Fruit fly (Drosophila melanogaster) whole organism, embryonic: ENCODE measurements around the gene GluRIIE.
A peak's percentile ranks its signal among the peaks of the same experiment; 100 is the strongest.

Experiments used
- Ada2b ChIP-seq: fragments of 200-800 bp; sonication (Bioruptor generic); IDR thresholded peaks from 2 replicates; pipeline ENCODE4 v1.3.6; 2022; ENCODE audit warnings: missing biosample characterization, missing genetic modification characterization
- Aef1 ChIP-seq: fragments of 200-800 bp; sonication (Bioruptor generic); IDR thresholded peaks from 3 replicates; pipeline ENCODE4 v1.3.6; 2022; ENCODE audit warnings: missing biosample characterization, missing genetic modification characterization
- CG10209 ChIP-seq: fragments of 200-800 bp; sonication (Bioruptor generic); optimal IDR thresholded peaks from 3 replicates; lab custom pipeline; 2017; ENCODE audit warnings: missing biosample characterization, mild to moderate bottlenecking, missing genetic modification characterization, missing genetic modification reagents
- CG11093 ChIP-seq: fragments of 200-800 bp; sonication (Bioruptor generic); IDR thresholded peaks from 3 replicates; pipeline ENCODE4 v1.3.6; 2022; ENCODE audit warnings: missing biosample characterization, missing genetic modification characterization
- CG11456 ChIP-seq: fragments of 200-800 bp; sonication (Bioruptor generic); IDR thresholded peaks from 3 replicates; pipeline ENCODE4 v1.3.6; 2022; ENCODE audit warnings: missing biosample characterization, missing genetic modification characterization
- CG12071 ChIP-seq: fragments of 200-800 bp; sonication (Bioruptor generic); optimal IDR thresholded peaks from 3 replicates; lab custom pipeline; 2018; ENCODE audit warnings: missing biosample characterization, mild to moderate bottlenecking, missing genetic modification characterization
- CG12942 ChIP-seq: fragments of 200-800 bp; sonication (Bioruptor generic); optimal IDR thresholded peaks from 3 replicates; lab custom pipeline; 2016; ENCODE audit warnings: missing biosample characterization, missing genetic modification characterization
- CG13296 ChIP-seq: fragments of 200-800 bp; sonication (Bioruptor generic); optimal IDR thresholded peaks from 3 replicates; lab custom pipeline; 2018; ENCODE audit warnings: missing biosample characterization, mild to moderate bottlenecking, missing genetic modification characterization
- CG17802 ChIP-seq: fragments of 200-800 bp; sonication (Bioruptor generic); optimal IDR thresholded peaks from 2 replicates; lab custom pipeline; 2018; ENCODE audit warnings: missing biosample characterization, mild to moderate bottlenecking, missing genetic modification characterization, moderate library complexity
- CG2199 ChIP-seq: fragments of 200-800 bp; sonication (Bioruptor generic); IDR thresholded peaks from 3 replicates; pipeline ENCODE4 v1.3.6; 2022; ENCODE audit warnings: missing biosample characterization, missing genetic modification characterization
- CG30403 ChIP-seq: fragments of 200-800 bp; sonication (Bioruptor generic); optimal IDR thresholded peaks from 3 replicates; lab custom pipeline; 2016; ENCODE audit warnings: missing biosample characterization, missing genetic modification characterization
- CG31441 ChIP-seq: fragments of 200-800 bp; sonication (Bioruptor generic); IDR thresholded peaks from 2 replicates; pipeline ENCODE4 v1.3.6; 2022; ENCODE audit warnings: missing biosample characterization, missing genetic modification characterization
- CG4820 ChIP-seq: fragments of 200-800 bp; sonication (Bioruptor generic); optimal IDR thresholded peaks from 3 replicates; lab custom pipeline; 2016; ENCODE audit warnings: missing biosample characterization, missing genetic modification characterization
- CG9437 ChIP-seq: fragments of 200-800 bp; sonication (Bioruptor generic); optimal IDR thresholded peaks from 2 replicates; lab custom pipeline; 2018; ENCODE audit warnings: missing biosample characterization, mild to moderate bottlenecking, missing genetic modification characterization
- CkIIα-i1 ChIP-seq: fragments of 200-800 bp; sonication (Bioruptor generic); IDR thresholded peaks from 2 replicates; pipeline ENCODE4 v1.3.6; 2022; ENCODE audit warnings: missing biosample characterization, missing genetic modification characterization
- Dref ChIP-seq: fragments of 200-800 bp; sonication (Bioruptor generic); IDR thresholded peaks from 2 replicates; pipeline ENCODE4 v1.3.6; 2022; ENCODE audit warnings: missing biosample characterization, missing genetic modification characterization
- E2f1 ChIP-seq: fragments of 200-800 bp; sonication (Bioruptor generic); IDR thresholded peaks from 2 replicates; pipeline ENCODE4 v1.3.6; 2022; ENCODE audit warnings: missing biosample characterization, missing genetic modification characterization
- E2f2 ChIP-seq: fragments of 200-800 bp; sonication (Bioruptor generic); IDR thresholded peaks from 2 replicates; pipeline ENCODE4 v1.3.6; 2022; ENCODE audit warnings: missing biosample characterization, missing genetic modification characterization
- ERR ChIP-seq: fragments of 200-800 bp; sonication (Bioruptor generic); optimal IDR thresholded peaks from 2 replicates; lab custom pipeline; 2016; ENCODE audit warnings: missing biosample characterization, missing genetic modification characterization
- Fer3 ChIP-seq: fragments of 200-800 bp; sonication (Bioruptor generic); optimal IDR thresholded peaks from 2 replicates; lab custom pipeline; 2018; ENCODE audit warnings: missing biosample characterization, mild to moderate bottlenecking, missing genetic modification characterization, moderate library complexity
- Hr51 ChIP-seq, 2 experiments: fragments of 200-800 bp; sonication (Bioruptor generic); optimal IDR thresholded peaks; 2 replicates in 1 of 2; 3 replicates in 1 of 2; lab custom pipeline; 2016 to 2018; ENCODE audit warnings: missing biosample characterization in 2 of 2, missing genetic modification characterization in 2 of 2, mild to moderate bottlenecking in 1 of 2, moderate library complexity in 1 of 2
- Hsf ChIP-seq: fragments of 200-800 bp; sonication (Bioruptor generic); optimal IDR thresholded peaks from 3 replicates; lab custom pipeline; 2016; ENCODE audit warnings: missing biosample characterization, missing genetic modification characterization
- Mes4 ChIP-seq: fragments of 200-800 bp; sonication (Bioruptor generic); optimal IDR thresholded peaks from 2 replicates; lab custom pipeline; 2016; ENCODE audit warnings: missing biosample characterization, missing genetic modification characterization
- NfI ChIP-seq: fragments of 200-800 bp; sonication (Bioruptor generic); optimal IDR thresholded peaks from 3 replicates; lab custom pipeline; 2018; ENCODE audit warnings: missing biosample characterization, mild to moderate bottlenecking, missing genetic modification characterization, moderate library complexity
- Sox102F ChIP-seq: fragments of 200-800 bp; sonication (Bioruptor generic); optimal IDR thresholded peaks from 2 replicates; lab custom pipeline; 2018; ENCODE audit warnings: missing biosample characterization, mild to moderate bottlenecking, missing genetic modification characterization, moderate library complexity
- Spps ChIP-seq: fragments of 200-800 bp; sonication (Bioruptor generic); optimal IDR thresholded peaks from 2 replicates; lab custom pipeline; 2018; ENCODE audit warnings: missing biosample characterization, mild to moderate bottlenecking, missing genetic modification characterization
- Stat92E ChIP-seq, 3 experiments: fragments of >200 bp in 2 of 3; fragments of 200-800 bp in 1 of 3; sonication (Bioruptor generic) in 1 of 3; optimal IDR thresholded peaks; 2 replicates each; lab custom pipeline; 2017 to 2019; ENCODE audit warnings: missing biosample characterization in 3 of 3, missing genetic modification characterization in 3 of 3, mild to moderate bottlenecking in 1 of 3, moderate library complexity in 1 of 3
- Vsx1 ChIP-seq: fragments of 200-800 bp; sonication (Bioruptor generic); optimal IDR thresholded peaks from 2 replicates; lab custom pipeline; 2017; ENCODE audit warnings: missing biosample characterization, mild to moderate bottlenecking, missing genetic modification characterization, missing genetic modification reagents
- YL-1 ChIP-seq: fragments of 200-800 bp; sonication (Bioruptor generic); optimal IDR thresholded peaks from 3 replicates; lab custom pipeline; 2017; ENCODE audit warnings: missing biosample characterization, mild to moderate bottlenecking, missing genetic modification characterization
- amos ChIP-seq: fragments of 200-800 bp; sonication (Bioruptor generic); IDR thresholded peaks from 2 replicates; pipeline ENCODE4 v1.3.6; 2022; ENCODE audit warnings: missing biosample characterization, missing genetic modification characterization; ENCODE audit not compliant: partially characterized antibody
- ash1 ChIP-seq: fragments of 200-800 bp; sonication (Bioruptor generic); optimal IDR thresholded peaks from 2 replicates; lab custom pipeline; 2018; ENCODE audit warnings: missing biosample characterization, mild to moderate bottlenecking, missing genetic modification characterization
- az2 ChIP-seq: fragments of 200-800 bp; sonication (Bioruptor generic); optimal IDR thresholded peaks from 3 replicates; lab custom pipeline; 2016; ENCODE audit warnings: missing biosample characterization, missing genetic modification characterization
- caup ChIP-seq: fragments of 200-800 bp; sonication (Bioruptor generic); optimal IDR thresholded peaks from 3 replicates; lab custom pipeline; 2017; ENCODE audit warnings: missing biosample characterization, mild to moderate bottlenecking, missing genetic modification characterization, moderate library complexity; ENCODE audit not compliant: severe bottlenecking
- cwo ChIP-seq: fragments of 200-800 bp; sonication (Bioruptor generic); optimal IDR thresholded peaks from 3 replicates; lab custom pipeline; 2017; ENCODE audit warnings: missing biosample characterization, missing genetic modification characterization, mild to moderate bottlenecking, moderate library complexity, missing genetic modification reagents
- dysf ChIP-seq: fragments of 200-800 bp; sonication (Bioruptor generic); IDR thresholded peaks from 3 replicates; pipeline ENCODE4 v1.3.6; 2022; ENCODE audit warnings: missing biosample characterization, missing genetic modification characterization
- hth ChIP-seq: fragments of >200 bp; optimal IDR thresholded peaks from 2 replicates; lab custom pipeline; 2017; ENCODE audit warnings: inconsistent platforms
- kay ChIP-seq: fragments of 200-800 bp; sonication (Bioruptor generic); optimal IDR thresholded peaks from 2 replicates; lab custom pipeline; 2016; ENCODE audit warnings: missing biosample characterization, missing genetic modification characterization
- kni ChIP-seq: fragments of 200-800 bp; sonication (Bioruptor generic); optimal IDR thresholded peaks from 3 replicates; lab custom pipeline; 2017; ENCODE audit warnings: mild to moderate bottlenecking, missing biosample characterization, missing genetic modification reagents, missing genetic modification characterization
- knrl ChIP-seq: fragments of 200-800 bp; sonication (Bioruptor generic); IDR thresholded peaks from 3 replicates; pipeline ENCODE4 v1.3.6; 2022; ENCODE audit warnings: missing biosample characterization, missing genetic modification characterization; ENCODE audit not compliant: partially characterized antibody
- lbe ChIP-seq: fragments of 200-800 bp; sonication (Bioruptor generic); optimal IDR thresholded peaks from 2 replicates; lab custom pipeline; 2016; ENCODE audit warnings: missing biosample characterization, mild to moderate bottlenecking, missing genetic modification characterization
- oc ChIP-seq: fragments of 200-800 bp; sonication (Bioruptor generic); optimal IDR thresholded peaks from 2 replicates; lab custom pipeline; 2018; ENCODE audit warnings: missing biosample characterization, mild to moderate bottlenecking, missing genetic modification characterization, moderate library complexity
- ranshi ChIP-seq: fragments of 200-800 bp; sonication (Bioruptor generic); IDR thresholded peaks from 2 replicates; pipeline ENCODE4 v1.3.6; 2022; ENCODE audit warnings: missing biosample characterization, missing genetic modification characterization
- row ChIP-seq: fragments of 200-800 bp; sonication (Bioruptor generic); IDR thresholded peaks from 3 replicates; pipeline ENCODE4 v1.3.6; 2022; ENCODE audit warnings: missing biosample characterization, missing genetic modification characterization
- salm ChIP-seq: fragments of 200-800 bp; sonication (Bioruptor generic); optimal IDR thresholded peaks from 2 replicates; lab custom pipeline; 2018; ENCODE audit warnings: missing biosample characterization, mild to moderate bottlenecking, missing genetic modification characterization
- tin ChIP-seq: fragments of 200-800 bp; sonication (Bioruptor generic); optimal IDR thresholded peaks from 3 replicates; lab custom pipeline; 2016; ENCODE audit warnings: missing biosample characterization, missing genetic modification characterization
- unc-4 ChIP-seq: fragments of 200-800 bp; sonication (Bioruptor generic); IDR thresholded peaks from 2 replicates; pipeline ENCODE4 v1.3.6; 2022; ENCODE audit warnings: missing biosample characterization, missing genetic modification characterization; ENCODE audit not compliant: partially characterized antibody
- vnd ChIP-seq: fragments of 200-800 bp; sonication (Bioruptor generic); IDR thresholded peaks from 3 replicates; pipeline ENCODE4 v1.3.6; 2022; ENCODE audit warnings: missing biosample characterization, missing genetic modification characterization; ENCODE audit not compliant: partially characterized antibody
- z ChIP-seq: fragments of 200-800 bp; sonication (Bioruptor generic); IDR thresholded peaks from 3 replicates; pipeline ENCODE4 v1.3.6; 2022; ENCODE audit warnings: missing biosample characterization, missing genetic modification characterization

GluRIIE gene

dm6 chr3R:20594194-20595144, 54.0 kb downstream of the GluRIIE start (continued):
- peak; percentile 87 for TF ChIP-seq CG10209 (GFP tag; lab: Kevin White, UChicago)
- TF ChIP-seq unc-4, result no peak
- peak; percentile 81 for TF ChIP-seq Fer3 (tag; lab: Kevin White, UChicago)
- peak; percentile 59 for TF ChIP-seq lbe
- TF ChIP-seq CG30403 (GFP tag; lab: Kevin White, UChicago), result peak; percentile 91
- peak; percentile 69; the same call in 2 of the 3 replicates for TF ChIP-seq CG11093
- TF ChIP-seq CkIIα-i1 (GFP tag; lab: Robert Waterston, UW), result no peak
- peak; percentile 86 for TF ChIP-seq CG4820
- TF ChIP-seq Dref (GFP tag; lab: Robert Waterston, UW), result no peak
- TF ChIP-seq Hsf (GFP tag; lab: Kevin White, UChicago), result peak; percentile 25
- peak; percentile 84 for TF ChIP-seq az2 (GFP tag; lab: Kevin White, UChicago)
- peak; percentile 73 for TF ChIP-seq Vsx1
- TF ChIP-seq tin (GFP tag; lab: Kevin White, UChicago), result peak; percentile 85
- no peak for TF ChIP-seq amos (GFP tag; lab: Robert Waterston, UW)
- TF ChIP-seq Mes4 (GFP tag; lab: Kevin White, UChicago), result no peak
- TF ChIP-seq kay, result peak; percentile 43
- TF ChIP-seq knrl (GFP tag; lab: Robert Waterston, UW), result no peak
- TF ChIP-seq ash1 (GFP tag; lab: Kevin White, UChicago), result no peak
- peak; percentile 88 for TF ChIP-seq dysf (GFP tag; lab: Robert Waterston, UW)
- TF ChIP-seq ranshi (GFP tag; lab: Robert Waterston, UW), result peak; percentile 73
- TF ChIP-seq CG12942, result peak; percentile 62
- peak; percentile 71 for TF ChIP-seq CG11456
- peak; percentile 85 for TF ChIP-seq CG9437 (GFP tag; lab: Kevin White, UChicago)
- peak; percentile 53; the same call in 1 of the 2 replicates for TF ChIP-seq E2f2 (GFP tag; lab: Robert Waterston, UW)
- TF ChIP-seq kni (GFP tag; lab: Kevin White, UChicago), result peak; percentile 23
- TF ChIP-seq Aef1 (GFP tag; lab: Robert Waterston, UW), result peak; percentile 74
- TF ChIP-seq z (GFP tag; lab: Robert Waterston, UW), result no peak
- no peak for TF ChIP-seq vnd
- peak; percentile 93 for TF ChIP-seq Sox102F (GFP tag; lab: Kevin White, UChicago)
- TF ChIP-seq row (GFP tag; lab: Robert Waterston, UW), result peak; percentile 73
- peak; percentile 20 for TF ChIP-seq YL-1 (GFP tag; lab: Kevin White, UChicago)
- peak in 1 of 3 experiments; percentile 88 for TF ChIP-seq Stat92E (GFP tag; optimal IDR thresholded peaks at IDR 0.05; lab: Kevin White, UChicago)
- TF ChIP-seq salm, result peak; percentile 91
- TF ChIP-seq E2f1, result peak; percentile 83
- peak; percentile 75; the same call in 1 of the 3 replicates for TF ChIP-seq CG2199
- peak; percentile 75 for TF ChIP-seq caup (GFP tag; lab: Kevin White, UChicago)
- TF ChIP-seq oc (tag; lab: Kevin White, UChicago), result peak; percentile 84
- TF ChIP-seq hth (lab: Kevin White, UChicago), result no peak
- TF ChIP-seq cwo (GFP tag; lab: Kevin White, UChicago), result peak; percentile 99
- TF ChIP-seq Spps (tag; lab: Kevin White, UChicago), result peak; percentile 95
- peak; percentile 59 for TF ChIP-seq NfI (GFP tag; lab: Kevin White, UChicago)
- TF ChIP-seq CG17802 (tag; lab: Kevin White, UChicago), result peak; percentile 47
- peak; percentile 95 for TF ChIP-seq CG31441 (GFP tag; lab: Robert Waterston, UW)
- no peak for TF ChIP-seq ERR (GFP tag; lab: Kevin White, UChicago)
- peak; percentile 83 for TF ChIP-seq CG13296 (GFP tag; lab: Kevin White, UChicago)
- TF ChIP-seq CG12071, result no peak
- TF ChIP-seq Ada2b, result peak; percentile 67
- TF ChIP-seq Hr51 (GFP tag; optimal IDR thresholded peaks at IDR 0.05; lab: Kevin White, UChicago), result peak in 1 of 2 experiments; percentile 92
